Fruit fly (Drosophila melanogaster) S2 (cell line): ENCODE results near the gene Cyp305a1.

ENCODE experiments used
- CG8478 ChIP-seq: fragments of >200 bp; optimal IDR thresholded peaks from 2 replicates; lab custom pipeline; 2018
- CTCF ChIP-seq, 2 experiments: fragments of >200 bp; optimal IDR thresholded peaks; 2 replicates each; lab custom pipeline; 2018

The Cyp305a1 gene

dm6 chr3L:19815472-19816150 lies 2.5 kb upstream of the Cyp305a1 start, which contains the start of gene cyc:
Gene cyc, minus strand, starts transcription at chr3L:19815938.
- TF ChIP-seq CG8478 (no peak), CTCF (optimal IDR thresholded peaks at IDR 0.05; lab: Kevin White, UChicago) (no peak)

- TF ChIP-seq CG8478: no peak
- TF ChIP-seq CTCF (optimal IDR thresholded peaks at IDR 0.05; lab: Kevin White, UChicago): no peak
Observed at dm6 chr3L:19812491-19812890, 648 bp downstream of the Cyp305a1 start.

dm6 chr3L:19807521-19807920 lies 5.6 kb downstream of the Cyp305a1 start:
- no peak for TF ChIP-seq CTCF (optimal IDR thresholded peaks at IDR 0.05; lab: Kevin White, UChicago)

- TF ChIP-seq CG8478: no peak
- no peak for TF ChIP-seq CTCF (optimal IDR thresholded peaks at IDR 0.05; lab: Kevin White, UChicago)
Observed at dm6 chr3L:19807103-19807502, 6.0 kb downstream of the Cyp305a1 start, which contains the start of the genes CG14104 and Kap-alpha1. Gene CG14104, minus strand, starts transcription at chr3L:19807199. Gene Kap-alpha1, plus strand, starts transcription at chr3L:19807232.

dm6 chr3L:19805895-19806294 lies 7.2 kb downstream of the Cyp305a1 start, which contains the start of gene CG34116:
Gene CG34116, minus strand, starts transcription at chr3L:19806036.
- TF ChIP-seq CG8478 (no peak), CTCF (optimal IDR thresholded peaks at IDR 0.05; lab: Kevin White, UChicago) (no peak)

dm6 chr3L:19804908-19805307 lies 8.2 kb downstream of the Cyp305a1 start, which contains the start of the genes TORIP and Ccdc58:
Gene TORIP, minus strand, starts transcription at chr3L:19805080.
Gene Ccdc58, plus strand, starts transcription at chr3L:19805181.
- TF ChIP-seq CTCF (optimal IDR thresholded peaks at IDR 0.05; lab: Kevin White, UChicago) (no peak), CG8478 (no peak)

dm6 chr3L:19801105-19801504 lies 12.0 kb downstream of the Cyp305a1 start, which contains the start of gene CG14102:
Gene CG14102, minus strand, starts transcription at chr3L:19801291.
- TF ChIP-seq CG8478: no peak
- no peak for TF ChIP-seq CTCF (optimal IDR thresholded peaks at IDR 0.05; lab: Kevin White, UChicago)

dm6 chr3L:19798978-19799377 lies 14.2 kb downstream of the Cyp305a1 start, which contains the start of gene Ir76a:
Gene Ir76a, plus strand, starts transcription at chr3L:19799278.
- no peak for TF ChIP-seq CG8478
- no peak for TF ChIP-seq CTCF (optimal IDR thresholded peaks at IDR 0.05; lab: Kevin White, UChicago)

- no peak for TF ChIP-seq CG8478
- no peak for TF ChIP-seq CTCF (optimal IDR thresholded peaks at IDR 0.05; lab: Kevin White, UChicago)
Observed at dm6 chr3L:19794203-19794802, 18.8 kb downstream of the Cyp305a1 start.

dm6 chr3L:19793438-19793998 lies 19.6 kb downstream of the Cyp305a1 start, which contains the start of the genes CG42637, Gyc76C and SREBP:
Gene CG42637, minus strand, starts transcription at chr3L:19793569.
Gene Gyc76C, minus strand, starts transcription at chr3L:19793569.
Gene SREBP, plus strand, starts transcription at chr3L:19793935.
- TF ChIP-seq CTCF (optimal IDR thresholded peaks at IDR 0.05; lab: Kevin White, UChicago): peak; percentile 19 to 55
- TF ChIP-seq CG8478: no peak

- TF ChIP-seq CTCF (optimal IDR thresholded peaks at IDR 0.05; lab: Kevin White, UChicago) (no peak), CG8478 (no peak)
Observed at dm6 chr3L:19792717-19793437, 20.3 kb downstream of the Cyp305a1 start.

dm6 chr3L:19791688-19792073 lies 21.5 kb downstream of the Cyp305a1 start:
- TF ChIP-seq CTCF (optimal IDR thresholded peaks at IDR 0.05; lab: Kevin White, UChicago) (peak in 1 of 2 experiments; percentile 9), CG8478 (no peak)

- no peak for TF ChIP-seq CG8478
- TF ChIP-seq CTCF (optimal IDR thresholded peaks at IDR 0.05; lab: Kevin White, UChicago): no peak
Observed at dm6 chr3L:19790929-19791687, 22.0 kb downstream of the Cyp305a1 start.

- no peak for TF ChIP-seq CTCF (optimal IDR thresholded peaks at IDR 0.05; lab: Kevin White, UChicago)
- TF ChIP-seq CG8478: no peak
Observed at dm6 chr3L:19790564-19790928, 22.6 kb downstream of the Cyp305a1 start.
